Worm (Caenorhabditis elegans) whole organism, midembryonic: ENCODE measurements around the gene nhr-96.

ENCODE experiments used
- T22C8.4 ChIP-seq: fragments of 200-800 bp; sonication (Bioruptor generic); IDR thresholded peaks from 2 replicates; pipeline ENCODE4 v1.3.6; 2022; ENCODE audit warnings: missing genetic modification characterization, missing compliant biosample characterization
- cog-1 ChIP-seq: sonication (generic microtip); optimal IDR thresholded peaks from 2 replicates; lab custom pipeline; 2016; ENCODE audit warnings: missing genetic modification characterization, missing compliant biosample characterization
- med-1 ChIP-seq: sonication (generic microtip); optimal IDR thresholded peaks from 2 replicates; lab custom pipeline; 2017; ENCODE audit warnings: missing genetic modification characterization, mild to moderate bottlenecking, missing compliant biosample characterization, antibody characterized with exemption, missing genetic modification reagents; ENCODE audit not compliant: insufficient read depth
- tab-1 ChIP-seq: fragments of 200-800 bp; sonication (Bioruptor generic); IDR thresholded peaks from 2 replicates; pipeline ENCODE4 v1.3.6; 2022; ENCODE audit warnings: missing genetic modification characterization, missing compliant biosample characterization

ce11 chrV:2201240-2201639 lies 32.0 kb upstream of the nhr-96 start, which contains the start of gene cyp-32B1:
- TF ChIP-seq cog-1 (no peak), T22C8.4 (no peak), med-1 (GFP tag; lab: Kevin White, UChicago) (no peak), tab-1 (GFP tag; lab: Robert Waterston, UW) (no peak)
